Fruit fly (Drosophila melanogaster) whole organism, wandering third instar larva: ENCODE measurements around the gene CG2321.
A peak's percentile ranks its signal among the peaks of the same experiment; 100 is the strongest.

ENCODE experiments used
- Abd-B ChIP-seq: fragments of >200 bp; optimal IDR thresholded peaks from 2 replicates; lab custom pipeline; 2017; ENCODE audit warnings: missing biosample characterization, missing genetic modification characterization
- CG32264 ChIP-seq: fragments of 200-800 bp; sonication (Bioruptor generic); optimal IDR thresholded peaks from 2 replicates; lab custom pipeline; 2016; ENCODE audit warnings: missing biosample characterization, missing genetic modification characterization
- CG9705 ChIP-seq: fragments of 200-800 bp; sonication (Bioruptor generic); optimal IDR thresholded peaks from 2 replicates; lab custom pipeline; 2018; ENCODE audit warnings: missing biosample characterization, mild to moderate bottlenecking, missing genetic modification characterization
- Dfd ChIP-seq: fragments of >200 bp; optimal IDR thresholded peaks from 2 replicates; lab custom pipeline; 2017; ENCODE audit warnings: missing biosample characterization, missing genetic modification characterization
- Dif ChIP-seq: fragments of 200-275, 200-300 bp; sonication (Bioruptor generic); optimal IDR thresholded peaks from 2 replicates; lab custom pipeline; 2018; ENCODE audit warnings: missing biosample characterization, missing genetic modification characterization; ENCODE audit not compliant: partially characterized antibody
- GATAd ChIP-seq: sonication (Bioruptor generic); optimal IDR thresholded peaks from 2 replicates; lab custom pipeline; 2016; ENCODE audit warnings: missing biosample characterization, missing genetic modification characterization
- HLH106 ChIP-seq: fragments of 200-800 bp; optimal IDR thresholded peaks from 3 replicates; lab custom pipeline; 2019; ENCODE audit warnings: missing biosample characterization, mild to moderate bottlenecking, missing genetic modification characterization, moderate library complexity
- Hnf4 ChIP-seq: fragments of 200-800 bp; sonication (Bioruptor generic); optimal IDR thresholded peaks from 2 replicates; lab custom pipeline; 2016; ENCODE audit warnings: missing biosample characterization, mild to moderate bottlenecking, missing genetic modification characterization
- Hr78 ChIP-seq: fragments of >200 bp; optimal IDR thresholded peaks from 2 replicates; lab custom pipeline; 2017; ENCODE audit warnings: missing biosample characterization, missing genetic modification characterization
- Hr83 ChIP-seq: fragments of 200-300 bp; sonication (Bioruptor generic); optimal IDR thresholded peaks from 2 replicates; lab custom pipeline; 2016; ENCODE audit warnings: missing biosample characterization, mild to moderate bottlenecking, missing genetic modification characterization, moderate library complexity; ENCODE audit not compliant: poor library complexity, severe bottlenecking
- Jra ChIP-seq: sonication (Bioruptor generic); optimal IDR thresholded peaks from 2 replicates; lab custom pipeline; 2016; ENCODE audit warnings: missing biosample characterization, missing genetic modification characterization
- Mio ChIP-seq: sonication (Bioruptor generic); optimal IDR thresholded peaks from 2 replicates; lab custom pipeline; 2016; ENCODE audit warnings: missing biosample characterization, missing genetic modification characterization
- Myc ChIP-seq: fragments of >200 bp; optimal IDR thresholded peaks from 2 replicates; lab custom pipeline; 2017
- N ChIP-seq: fragments of >200 bp; optimal IDR thresholded peaks from 2 replicates; lab custom pipeline; 2018; ENCODE audit warnings: missing biosample characterization, missing external identifiers, missing genetic modification characterization
- OdsH ChIP-seq: fragments of 200-800 bp; sonication (Bioruptor generic); optimal IDR thresholded peaks from 2 replicates; lab custom pipeline; 2016; ENCODE audit warnings: missing biosample characterization, mild to moderate bottlenecking, missing genetic modification characterization
- Sp1 ChIP-seq: fragments of 200-800 bp; sonication (Bioruptor generic); optimal IDR thresholded peaks from 3 replicates; lab custom pipeline; 2019; ENCODE audit warnings: missing biosample characterization, mild to moderate bottlenecking, missing genetic modification characterization, moderate library complexity
- Vsx2 ChIP-seq: fragments of 200-300, 225-300 bp; sonication (Bioruptor generic); optimal IDR thresholded peaks from 2 replicates; lab custom pipeline; 2018; ENCODE audit warnings: missing biosample characterization, missing genetic modification characterization; ENCODE audit not compliant: partially characterized antibody
- br ChIP-seq: fragments of 200-800 bp; sonication (Bioruptor generic); optimal IDR thresholded peaks from 2 replicates; lab custom pipeline; 2016; ENCODE audit warnings: missing biosample characterization, missing genetic modification characterization
- dl ChIP-seq, 2 experiments: fragments of 175-275, 200-275 bp in 1 of 2; fragments of 200-275 bp in 1 of 2; sonication (Bioruptor generic); optimal IDR thresholded peaks; lab custom pipeline; 2018; ENCODE audit warnings: mild to moderate bottlenecking in 2 of 2, missing biosample characterization in 2 of 2, missing genetic modification characterization in 2 of 2, moderate library complexity in 2 of 2; ENCODE audit not compliant: partially characterized antibody in 2 of 2, insufficient read depth in 1 of 2
- dmrt93B ChIP-seq: fragments of 200-800 bp; sonication (Bioruptor generic); optimal IDR thresholded peaks from 2 replicates; lab custom pipeline; 2018; ENCODE audit warnings: missing biosample characterization, mild to moderate bottlenecking, missing genetic modification characterization
- dsf ChIP-seq: sonication (Bioruptor generic); optimal IDR thresholded peaks from 2 replicates; lab custom pipeline; 2016; ENCODE audit warnings: missing biosample characterization, missing genetic modification characterization, borderline replicate concordance
- ey ChIP-seq: fragments of 200-800 bp; sonication (Bioruptor generic); optimal IDR thresholded peaks from 2 replicates; lab custom pipeline; 2016; ENCODE audit warnings: missing biosample characterization, missing genetic modification characterization
- foxo ChIP-seq, 2 experiments: fragments of 200-800 bp; sonication (Bioruptor generic); optimal IDR thresholded peaks; 2 replicates in 1 of 2; 3 replicates in 1 of 2; lab custom pipeline; 2016 to 2017; ENCODE audit warnings: missing biosample characterization in 2 of 2, missing genetic modification characterization in 2 of 2
- fru ChIP-seq: fragments of 200-800 bp; sonication (Bioruptor generic); optimal IDR thresholded peaks from 3 replicates; lab custom pipeline; 2016; ENCODE audit warnings: missing biosample characterization, mild to moderate bottlenecking, missing genetic modification characterization
- h ChIP-seq: fragments of 200-800 bp; sonication (Bioruptor generic); optimal IDR thresholded peaks from 3 replicates; lab custom pipeline; 2016; ENCODE audit warnings: missing biosample characterization, mild to moderate bottlenecking, missing genetic modification characterization
- jim ChIP-seq: fragments of 175-275, 200-325 bp; sonication (Bioruptor generic); optimal IDR thresholded peaks from 2 replicates; lab custom pipeline; 2016; ENCODE audit warnings: missing biosample characterization, mild to moderate bottlenecking, missing genetic modification characterization
- lola ChIP-seq: fragments of >200 bp; optimal IDR thresholded peaks from 2 replicates; lab custom pipeline; 2017; ENCODE audit warnings: missing biosample characterization, missing genetic modification characterization
- pan ChIP-seq: fragments of >200 bp; optimal IDR thresholded peaks from 2 replicates; lab custom pipeline; 2017
- psq ChIP-seq: fragments of 200-800 bp; sonication (Bioruptor generic); optimal IDR thresholded peaks from 3 replicates; lab custom pipeline; 2017; ENCODE audit warnings: missing biosample characterization, mild to moderate bottlenecking, missing genetic modification characterization, moderate library complexity
- rgr ChIP-seq: fragments of 200-800 bp; sonication (Bioruptor generic); optimal IDR thresholded peaks from 3 replicates; lab custom pipeline; 2016; ENCODE audit warnings: missing biosample characterization, mild to moderate bottlenecking, missing genetic modification characterization
- sage ChIP-seq: fragments of 200-800 bp; sonication (Bioruptor generic); optimal IDR thresholded peaks from 2 replicates; lab custom pipeline; 2016; ENCODE audit warnings: missing biosample characterization, mild to moderate bottlenecking, missing genetic modification characterization
- sv ChIP-seq: fragments of 200-800 bp; sonication (Bioruptor generic); optimal IDR thresholded peaks from 3 replicates; lab custom pipeline; 2016; ENCODE audit warnings: missing biosample characterization, missing genetic modification characterization
- tai ChIP-seq: sonication (Bioruptor generic); optimal IDR thresholded peaks from 2 replicates; lab custom pipeline; 2016; ENCODE audit warnings: missing biosample characterization, missing genetic modification characterization
- usp ChIP-seq: fragments of >200 bp; optimal IDR thresholded peaks from 2 replicates; lab custom pipeline; 2017; ENCODE audit warnings: missing biosample characterization, missing genetic modification characterization
- woc ChIP-seq: sonication (Bioruptor generic); optimal IDR thresholded peaks from 2 replicates; lab custom pipeline; 2016; ENCODE audit warnings: missing biosample characterization, mild to moderate bottlenecking, missing genetic modification characterization

Gene CG2321

dm6 chr3R:29478952-29479538 is 10.0 kb downstream of the CG2321 start (continued):
- TF ChIP-seq Sp1 (peak; percentile 59), Hr83 (GFP tag; lab: Kevin White, UChicago) (peak; percentile 56), dl (GFP tag; optimal IDR thresholded peaks at IDR 0.05; lab: Kevin White, UChicago; ENCODE audit: insufficient read depth in 1 of 2, partially characterized antibody in 2 of 2) (no peak), sage (GFP tag; lab: Kevin White, UChicago) (no peak), CG9705 (GFP tag; lab: Kevin White, UChicago) (no peak), Dif (GFP tag; lab: Kevin White, UChicago) (no peak), ey (GFP tag; lab: Kevin White, UChicago) (peak; percentile 15), woc (GFP tag; lab: Kevin White, UChicago) (no peak), sv (GFP tag; lab: Kevin White, UChicago) (no peak)

dm6 chr3R:29470122-29470521 is 18.9 kb downstream of the CG2321 start:
- TF ChIP-seq GATAd (GFP tag; lab: Kevin White, UChicago) (no peak), N (no peak), dmrt93B (GFP tag; lab: Kevin White, UChicago) (no peak), sv (GFP tag; lab: Kevin White, UChicago) (no peak)

dm6 chr3R:29466759-29467158 is 22.3 kb downstream of the CG2321 start:
- TF ChIP-seq jim (GFP tag; lab: Kevin White, UChicago) (no peak), OdsH (no peak), psq (GFP tag; lab: Kevin White, UChicago) (no peak), Abd-B (no peak), Dfd (GFP tag; lab: Kevin White, UChicago) (no peak), fru (GFP tag; lab: Kevin White, UChicago) (no peak), Myc (lab: Kevin White, UChicago) (no peak), CG32264 (GFP tag; lab: Kevin White, UChicago) (no peak), Jra (GFP tag; lab: Kevin White, UChicago) (no peak), CG9705 (GFP tag; lab: Kevin White, UChicago) (no peak), tai (GFP tag; lab: Kevin White, UChicago) (no peak), GATAd (GFP tag; lab: Kevin White, UChicago) (no peak), woc (GFP tag; lab: Kevin White, UChicago) (no peak), sage (GFP tag; lab: Kevin White, UChicago) (no peak), usp (GFP tag; lab: Kevin White, UChicago) (no peak)

- TF ChIP-seq h (GFP tag; lab: Kevin White, UChicago) (no peak), br (GFP tag; lab: Kevin White, UChicago) (no peak), lola (GFP tag; lab: Kevin White, UChicago) (no peak), sage (GFP tag; lab: Kevin White, UChicago) (no peak), Dfd (GFP tag; lab: Kevin White, UChicago) (no peak), psq (GFP tag; lab: Kevin White, UChicago) (no peak), CG32264 (GFP tag; lab: Kevin White, UChicago) (no peak), N (no peak), foxo (GFP tag; optimal IDR thresholded peaks at IDR 0.05; lab: Kevin White, UChicago) (no peak), ey (GFP tag; lab: Kevin White, UChicago) (no peak), Sp1 (no peak), dsf (GFP tag; lab: Kevin White, UChicago) (no peak), Abd-B (no peak), tai (GFP tag; lab: Kevin White, UChicago) (no peak), dmrt93B (GFP tag; lab: Kevin White, UChicago) (no peak), HLH106 (tag; lab: Kevin White, UChicago) (no peak), pan (lab: Kevin White, UChicago) (no peak), CG9705 (GFP tag; lab: Kevin White, UChicago) (no peak), rgr (no peak), jim (GFP tag; lab: Kevin White, UChicago) (no peak)
Observed at dm6 chr3R:29461846-29462245, 27.2 kb downstream of the CG2321 start.

- peak in 1 of 2 experiments; percentile 44 for TF ChIP-seq foxo (GFP tag; optimal IDR thresholded peaks at IDR 0.05; lab: Kevin White, UChicago)
- no peak for TF ChIP-seq dsf (GFP tag; lab: Kevin White, UChicago)
- TF ChIP-seq woc (GFP tag; lab: Kevin White, UChicago) = peak; percentile 22
- TF ChIP-seq CG9705 (GFP tag; lab: Kevin White, UChicago) = no peak
- no peak for TF ChIP-seq N
- TF ChIP-seq Dfd (GFP tag; lab: Kevin White, UChicago) = no peak
- TF ChIP-seq psq (GFP tag; lab: Kevin White, UChicago) = peak; percentile 59
- peak; percentile 41 for TF ChIP-seq ey (GFP tag; lab: Kevin White, UChicago)
- TF ChIP-seq Mio (GFP tag; lab: Kevin White, UChicago) = no peak
- peak; percentile 4 for TF ChIP-seq Hnf4 (GFP tag; lab: Kevin White, UChicago)
- TF ChIP-seq dl (GFP tag; optimal IDR thresholded peaks at IDR 0.05; lab: Kevin White, UChicago; ENCODE audit: insufficient read depth in 1 of 2, partially characterized antibody in 2 of 2) = no peak
- TF ChIP-seq Vsx2 (GFP tag; lab: Kevin White, UChicago) = no peak
- TF ChIP-seq fru (GFP tag; lab: Kevin White, UChicago) = peak; percentile 37
- TF ChIP-seq usp (GFP tag; lab: Kevin White, UChicago) = no peak
- TF ChIP-seq Hr78 (GFP tag; lab: Kevin White, UChicago) = no peak
- peak; percentile 44 for TF ChIP-seq HLH106 (tag; lab: Kevin White, UChicago)
- TF ChIP-seq br (GFP tag; lab: Kevin White, UChicago) = peak; percentile 33
- peak; percentile 14 for TF ChIP-seq h (GFP tag; lab: Kevin White, UChicago)
- TF ChIP-seq pan (lab: Kevin White, UChicago) = no peak
- TF ChIP-seq rgr = peak; percentile 2
- no peak for TF ChIP-seq CG32264 (GFP tag; lab: Kevin White, UChicago)
- peak; percentile 5 for TF ChIP-seq Sp1
Observed at dm6 chr3R:29461069-29461468, 28.0 kb downstream of the CG2321 start.
